Fruit fly (Drosophila melanogaster) Kc167 (cell line): ENCODE data around the gene Sfp24Bb.

Source experiments
- Myc ChIP-seq: fragments of >200 bp; optimal IDR thresholded peaks from 2 replicates; lab custom pipeline; 2017; ENCODE audit warnings: missing external identifiers
- Sin3A ChIP-seq: fragments of >200 bp; optimal IDR thresholded peaks from 2 replicates; lab custom pipeline; 2018; ENCODE audit warnings: missing external identifiers
- h ChIP-seq: fragments of >200 bp; optimal IDR thresholded peaks from 3 replicates; lab custom pipeline; 2018; ENCODE audit warnings: missing external identifiers
- insv ChIP-seq: fragments of >200 bp; optimal IDR thresholded peaks from 3 replicates; lab custom pipeline; 2018; ENCODE audit warnings: missing external identifiers
- psq ChIP-seq: fragments of >200 bp; optimal IDR thresholded peaks from 2 replicates; lab custom pipeline; 2017; ENCODE audit warnings: missing external identifiers
- ttk ChIP-seq: sonication (Bioruptor generic); optimal IDR thresholded peaks from 2 replicates; lab custom pipeline; 2017; ENCODE audit warnings: missing external identifiers

Gene Sfp24Bb

DNA sequence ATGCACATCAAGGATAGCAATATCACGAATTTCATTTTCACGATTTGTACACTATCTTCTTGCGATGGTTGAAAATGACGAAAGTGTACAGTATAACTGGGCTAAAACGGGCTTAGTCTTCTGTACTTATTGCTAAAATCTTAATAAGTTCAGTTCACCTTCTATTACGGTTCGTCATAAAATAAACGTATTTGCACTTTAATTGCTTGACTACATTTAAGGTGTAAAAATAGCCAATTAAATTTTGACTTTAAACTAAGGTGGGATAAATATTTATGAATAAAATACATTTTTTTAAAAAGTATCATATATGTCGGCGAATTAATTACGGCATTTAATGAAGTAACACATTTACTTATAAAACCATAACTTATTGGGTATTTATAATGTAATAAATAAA is at the start of gene Sfp24Bb:
TSS of gene Sfp24Bb (minus strand) at position 101 of the 400 bp plus-strand sequence.
- TF ChIP-seq ttk (lab: Kevin White, UChicago) (no peak), h (lab: Kevin White, UChicago) (no peak), psq (lab: Kevin White, UChicago) (no peak), insv (no peak), Myc (lab: Kevin White, UChicago) (no peak)

DNA sequence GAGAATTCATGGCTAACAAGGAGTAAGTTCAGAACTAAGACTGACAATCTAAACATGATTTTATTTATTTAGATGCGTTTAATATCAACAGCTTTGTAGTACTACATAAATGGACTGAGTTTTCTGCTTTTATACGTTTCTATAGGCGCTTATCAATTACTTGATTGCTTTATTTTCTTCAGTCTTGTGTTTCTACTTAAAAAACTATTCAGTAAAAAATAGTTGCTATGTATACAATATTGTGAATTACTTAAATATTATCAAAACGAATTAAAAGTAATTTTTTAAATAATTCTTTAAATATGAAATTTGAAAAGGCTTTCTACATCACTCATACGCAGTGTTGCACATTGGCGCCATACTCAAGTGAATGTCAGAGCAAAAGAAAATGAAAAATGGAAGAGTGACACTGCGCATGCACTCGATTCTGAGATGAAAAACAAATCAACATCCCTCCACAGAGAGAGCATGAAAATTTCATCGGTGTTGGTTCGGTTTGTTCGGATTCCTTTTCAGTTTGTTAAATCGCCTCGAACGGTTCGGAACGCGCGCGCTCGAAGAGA is 48.2 kb upstream of the Sfp24Bb start, which contains the start of the genes lectin-24A and Shaw:
TSS of gene lectin-24A (minus strand) at position 101 of the 563 bp plus-strand sequence.
TSS of gene Shaw (plus strand) at position 513 of the 563 bp plus-strand sequence.
- TF ChIP-seq psq (lab: Kevin White, UChicago): no peak
- TF ChIP-seq h (lab: Kevin White, UChicago): no peak
- no peak for TF ChIP-seq insv
- TF ChIP-seq Sin3A: no peak
- TF ChIP-seq Myc (lab: Kevin White, UChicago): no peak
- no peak for TF ChIP-seq ttk (lab: Kevin White, UChicago)

dm6 chr2L:3713545-3714156 is 44.1 kb upstream of the Sfp24Bb start:
- TF ChIP-seq Myc (lab: Kevin White, UChicago): no peak
- no peak for TF ChIP-seq ttk (lab: Kevin White, UChicago)
- no peak for TF ChIP-seq psq (lab: Kevin White, UChicago)
- TF ChIP-seq Sin3A: no peak
- TF ChIP-seq insv: no peak
- no peak for TF ChIP-seq h (lab: Kevin White, UChicago)

- no peak for TF ChIP-seq psq (lab: Kevin White, UChicago)
- no peak for TF ChIP-seq Sin3A
- TF ChIP-seq ttk (lab: Kevin White, UChicago): no peak
- no peak for TF ChIP-seq Myc (lab: Kevin White, UChicago)
- TF ChIP-seq insv: no peak
- TF ChIP-seq h (lab: Kevin White, UChicago): no peak
Observed at dm6 chr2L:3712949-3713416, 43.4 kb upstream of the Sfp24Bb start, which contains the start of the genes CG31955 and CG2818. CG31955 (minus strand) TSS chr2L:3713105. CG2818 (plus strand) TSS chr2L:3713360.

dm6 chr2L:3711665-3712064 is 42.1 kb upstream of the Sfp24Bb start, which contains the start of gene cutlet:
cutlet (minus strand) TSS chr2L:3711748.
- no peak for TF ChIP-seq h (lab: Kevin White, UChicago)
- no peak for TF ChIP-seq Sin3A
- TF ChIP-seq psq (lab: Kevin White, UChicago): no peak
- TF ChIP-seq Myc (lab: Kevin White, UChicago): no peak
- TF ChIP-seq insv: no peak
- no peak for TF ChIP-seq ttk (lab: Kevin White, UChicago)

DNA sequence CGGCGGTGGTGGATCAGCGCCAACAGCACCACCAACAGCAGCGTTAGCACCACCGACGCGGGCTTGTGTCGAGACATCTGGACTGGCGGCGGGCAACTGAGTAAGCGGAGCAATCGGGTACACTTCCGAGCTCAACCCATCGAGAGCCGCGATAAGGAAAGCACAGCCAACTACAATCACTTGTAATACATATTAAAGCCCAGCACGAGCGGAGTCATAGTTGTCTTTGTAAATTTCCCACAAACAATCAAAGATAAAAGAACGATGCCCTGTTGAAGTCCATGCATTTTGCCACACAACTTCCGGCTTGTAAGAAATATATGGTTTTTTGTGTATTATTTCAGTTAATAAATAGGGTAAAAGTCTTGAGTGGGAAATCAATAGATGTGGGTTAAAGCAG is 37.4 kb upstream of the Sfp24Bb start, which contains the start of gene CG31777:
TSS of gene CG31777 (minus strand) at position 101 of the 400 bp plus-strand sequence.
- TF ChIP-seq Myc (lab: Kevin White, UChicago) (no peak), h (lab: Kevin White, UChicago) (no peak), Sin3A (no peak), insv (no peak), psq (lab: Kevin White, UChicago) (no peak), ttk (lab: Kevin White, UChicago) (no peak)

DNA sequence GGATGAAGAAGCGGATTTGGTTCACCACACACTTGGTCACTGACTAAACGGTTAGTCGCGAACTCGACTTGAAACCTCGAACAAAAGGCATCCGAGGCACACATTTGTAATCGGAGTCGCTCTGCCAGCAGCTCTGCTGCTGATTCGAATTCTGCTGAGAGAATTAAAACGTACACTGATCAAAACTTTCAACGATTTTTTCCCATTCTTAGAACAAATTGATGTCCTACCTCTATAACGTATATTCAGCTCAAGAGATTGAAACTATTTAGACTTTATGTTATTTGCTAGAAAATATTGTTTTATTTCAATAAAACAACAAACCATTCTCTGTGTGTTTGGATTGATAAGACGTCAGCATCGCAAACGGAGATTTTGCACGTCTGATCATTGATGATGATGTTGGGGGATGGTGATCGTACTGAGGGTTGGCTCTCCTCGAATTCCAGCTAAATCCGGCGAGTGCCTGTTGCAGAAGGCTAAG is 35.9 kb upstream of the Sfp24Bb start, which contains the start of gene CG31778:
TSS of gene CG31778 (minus strand) at position 51 of the 484 bp plus-strand sequence.
- no peak for TF ChIP-seq insv
- no peak for TF ChIP-seq Myc (lab: Kevin White, UChicago)
- no peak for TF ChIP-seq h (lab: Kevin White, UChicago)
- TF ChIP-seq ttk (lab: Kevin White, UChicago): no peak
- TF ChIP-seq psq (lab: Kevin White, UChicago): no peak
- TF ChIP-seq Sin3A: no peak

DNA sequence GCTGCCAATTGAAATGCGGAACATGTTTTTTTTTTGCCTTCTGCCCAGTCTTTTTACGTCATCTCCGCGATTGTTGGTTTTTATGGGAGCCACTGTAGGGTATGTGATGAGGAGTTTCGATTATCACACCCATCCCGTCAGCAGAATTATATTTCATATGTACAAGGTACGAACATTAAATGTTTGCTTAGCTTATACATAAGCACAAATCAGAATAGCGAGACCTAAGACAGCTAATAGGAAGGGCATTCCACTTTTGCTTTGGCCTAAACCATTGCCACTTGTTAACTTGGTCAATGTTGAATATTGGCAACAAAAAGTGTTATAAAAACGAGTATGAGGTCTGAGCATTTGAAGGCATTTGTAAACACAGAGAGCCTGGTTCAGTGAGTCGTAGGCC is 33.7 kb upstream of the Sfp24Bb start, which contains the start of gene CG2816:
TSS of gene CG2816 (plus strand) at position 400 of the 400 bp plus-strand sequence.
- TF ChIP-seq psq (lab: Kevin White, UChicago): no peak
- no peak for TF ChIP-seq h (lab: Kevin White, UChicago)
- no peak for TF ChIP-seq insv
- no peak for TF ChIP-seq ttk (lab: Kevin White, UChicago)
- no peak for TF ChIP-seq Myc (lab: Kevin White, UChicago)
- TF ChIP-seq Sin3A: no peak

DNA sequence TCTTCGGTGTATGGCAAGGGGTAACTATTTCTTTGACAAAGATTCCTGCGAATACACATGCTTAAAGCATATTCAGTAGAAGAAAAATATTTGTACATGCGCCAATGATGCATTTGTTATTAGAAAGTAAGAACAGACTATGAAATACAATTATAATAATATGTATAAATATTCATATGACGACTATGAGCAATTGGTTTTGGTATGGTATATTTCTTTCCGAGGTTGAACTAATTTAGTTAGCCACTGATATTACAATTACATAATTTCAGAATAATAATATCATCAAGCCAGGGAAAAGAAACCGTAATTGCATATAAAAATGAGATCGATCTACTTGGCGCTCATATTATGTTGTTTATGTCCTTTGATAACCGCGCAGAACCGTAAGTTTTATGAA is 32.0 kb upstream of the Sfp24Bb start, which contains the start of gene CG43145:
TSS of gene CG43145 (plus strand) at position 301 of the 400 bp plus-strand sequence.
- TF ChIP-seq h (lab: Kevin White, UChicago): no peak

dm6 chr2L:3700990-3701389 is 31.4 kb upstream of the Sfp24Bb start, which contains the start of gene CG42467:
CG42467 (plus strand) TSS chr2L:3701290.
- TF ChIP-seq insv (no peak), h (lab: Kevin White, UChicago) (no peak), Myc (lab: Kevin White, UChicago) (no peak), Sin3A (no peak), psq (lab: Kevin White, UChicago) (no peak), ttk (lab: Kevin White, UChicago) (no peak)

DNA sequence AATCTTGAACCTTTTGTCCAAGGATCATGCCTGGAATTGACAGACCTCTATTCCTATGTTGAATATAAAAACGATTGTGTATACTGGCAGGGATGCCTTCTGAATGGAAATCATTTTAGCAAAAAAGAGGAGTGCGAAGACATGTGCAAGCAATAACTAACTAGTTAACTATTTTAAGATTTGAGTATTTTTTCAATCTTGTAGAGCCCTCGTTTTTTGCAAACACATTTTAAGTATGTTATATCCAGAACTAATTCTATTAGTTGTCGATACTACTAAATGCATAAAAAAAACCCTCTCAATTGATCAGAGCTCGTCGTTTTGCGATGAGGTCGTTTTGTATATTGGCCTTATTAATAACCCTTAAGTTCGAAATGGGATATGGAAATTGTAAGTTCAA is 30.8 kb upstream of the Sfp24Bb start, which contains the start of gene Sfp24C1:
TSS of gene Sfp24C1 (plus strand) at position 301 of the 400 bp plus-strand sequence.
- no peak for TF ChIP-seq ttk (lab: Kevin White, UChicago)
- TF ChIP-seq h (lab: Kevin White, UChicago): no peak
- TF ChIP-seq insv: no peak
- no peak for TF ChIP-seq Sin3A
- TF ChIP-seq Myc (lab: Kevin White, UChicago): no peak
- TF ChIP-seq psq (lab: Kevin White, UChicago): no peak

DNA sequence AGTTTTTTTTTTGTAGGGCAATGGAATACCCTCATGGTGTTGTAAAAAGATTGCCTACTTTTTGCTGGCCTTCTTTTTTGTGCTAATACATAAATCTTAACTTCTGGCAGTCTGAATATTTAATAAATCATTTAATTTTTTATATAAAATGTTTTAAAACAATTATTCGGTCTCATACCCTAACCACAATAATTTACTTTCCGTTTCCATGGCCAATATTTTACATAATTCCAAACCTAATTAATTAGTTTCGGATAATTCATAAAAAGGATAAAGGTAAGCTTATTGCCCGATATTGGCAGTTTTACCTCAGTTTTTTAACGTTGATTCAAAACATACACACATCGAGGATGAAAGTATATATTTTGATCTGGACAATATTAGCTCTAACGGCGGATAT is 30.3 kb upstream of the Sfp24Bb start, which contains the start of gene CG42465:
TSS of gene CG42465 (plus strand) at position 301 of the 400 bp plus-strand sequence.
- TF ChIP-seq insv (no peak), Myc (lab: Kevin White, UChicago) (no peak), Sin3A (no peak), h (lab: Kevin White, UChicago) (no peak), psq (lab: Kevin White, UChicago) (no peak), ttk (lab: Kevin White, UChicago) (no peak)
